Fruit fly (Drosophila melanogaster) whole organism, larva: Measurements from ENCODE around the gene CG5521.
A peak's percentile ranks its signal among the peaks of the same experiment; 100 is the strongest.

Experiments
- noc ChIP-seq: fragments of 200-800 bp; sonication (Bioruptor generic); optimal IDR thresholded peaks from 3 replicates; lab custom pipeline; 2019; ENCODE audit warnings: missing biosample characterization, mild to moderate bottlenecking, missing genetic modification characterization, moderate library complexity

Gene CG5521

dm6 chr3R:26966794-26967323 lies at the start of gene CG5521:
Gene CG5521, plus strand, starts transcription at chr3R:26966930.
- TF ChIP-seq noc (tag; lab: Kevin White, UChicago) = peak; percentile 20

- no peak for TF ChIP-seq noc (tag; lab: Kevin White, UChicago)
Observed at dm6 chr3R:26918857-26919256, 47.9 kb upstream of the CG5521 start.

dm6 chr3R:26923830-26924333 lies 42.8 kb upstream of the CG5521 start:
- TF ChIP-seq noc (tag; lab: Kevin White, UChicago) = peak; percentile 54

dm6 chr3R:26926477-26926876 lies 40.3 kb upstream of the CG5521 start:
- no peak for TF ChIP-seq noc (tag; lab: Kevin White, UChicago)

dm6 chr3R:26928424-26928823 lies 38.3 kb upstream of the CG5521 start:
- TF ChIP-seq noc (tag; lab: Kevin White, UChicago) = peak; percentile 25

dm6 chr3R:26933885-26934284 lies 32.8 kb upstream of the CG5521 start:
- no peak for TF ChIP-seq noc (tag; lab: Kevin White, UChicago)

- TF ChIP-seq noc (tag; lab: Kevin White, UChicago) = no peak
Observed at dm6 chr3R:26934523-26934922, 32.2 kb upstream of the CG5521 start.

- no peak for TF ChIP-seq noc (tag; lab: Kevin White, UChicago)
Observed at dm6 chr3R:26935400-26935799, 31.3 kb upstream of the CG5521 start.

- TF ChIP-seq noc (tag; lab: Kevin White, UChicago) = no peak
Observed at dm6 chr3R:26936501-26936900, 30.2 kb upstream of the CG5521 start.

- peak; percentile 68 for TF ChIP-seq noc (tag; lab: Kevin White, UChicago)
Observed at dm6 chr3R:26937423-26937822, 29.3 kb upstream of the CG5521 start.

- no peak for TF ChIP-seq noc (tag; lab: Kevin White, UChicago)
Observed at dm6 chr3R:26945233-26945632, 21.5 kb upstream of the CG5521 start, which contains the start of gene CG14252. Gene CG14252, plus strand, starts transcription at chr3R:26945534.

- peak; percentile 54 for TF ChIP-seq noc (tag; lab: Kevin White, UChicago)
Observed at dm6 chr3R:26947296-26947880, 19.3 kb upstream of the CG5521 start, which contains the start of gene Spag1. Gene Spag1, plus strand, starts transcription at chr3R:26947830.

dm6 chr3R:26952200-26952856 lies 14.4 kb upstream of the CG5521 start:
- TF ChIP-seq noc (tag; lab: Kevin White, UChicago) = peak; percentile 74

dm6 chr3R:26952857-26953477 lies 13.8 kb upstream of the CG5521 start:
- no peak for TF ChIP-seq noc (tag; lab: Kevin White, UChicago)

dm6 chr3R:26953478-26953874 lies 13.3 kb upstream of the CG5521 start:
- peak; percentile 61 for TF ChIP-seq noc (tag; lab: Kevin White, UChicago)

dm6 chr3R:26954020-26954672 lies 12.6 kb upstream of the CG5521 start:
- peak; percentile 64 for TF ChIP-seq noc (tag; lab: Kevin White, UChicago)
